Fruit fly (Drosophila melanogaster): ENCODE results near the gene CG12025.

DNA sequence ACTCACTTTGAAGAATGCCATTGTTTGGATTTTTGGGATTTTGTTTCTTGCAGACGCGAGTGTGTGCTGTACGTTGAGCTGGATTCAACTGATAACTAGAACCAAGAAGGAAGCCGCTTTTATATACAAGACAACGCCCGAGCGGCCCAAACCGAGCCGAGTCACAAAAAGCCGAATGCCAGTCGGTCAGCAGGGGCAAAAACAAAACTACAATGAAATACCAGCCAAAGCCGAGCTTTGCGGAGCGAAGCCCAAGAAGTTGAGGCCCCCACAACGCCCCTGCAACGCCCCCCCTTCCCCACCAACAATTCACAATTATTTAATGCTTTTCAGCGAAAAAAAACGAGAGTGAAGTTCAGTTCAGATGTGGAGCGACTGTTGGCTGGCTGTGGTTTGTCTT, 23.2 kb upstream of the CG12025 start, which contains the start of gene Cpr62Bc:
- TF ChIP-seq fru (GFP tag; optimal IDR thresholded peaks at IDR 0.05) (no peak), h (GFP tag; optimal IDR thresholded peaks at IDR 0.05) (no peak), sv (GFP tag; optimal IDR thresholded peaks at IDR 0.05) (no peak), Mio (GFP tag; optimal IDR thresholded peaks at IDR 0.05) (no peak), lola (GFP tag; optimal IDR thresholded peaks at IDR 0.05) (no peak), N (GFP tag; optimal IDR thresholded peaks at IDR 0.05) (no peak), psq (GFP tag; optimal IDR thresholded peaks at IDR 0.05) (no peak), ey (GFP tag; optimal IDR thresholded peaks at IDR 0.05) (no peak), HLH106 (tag; optimal IDR thresholded peaks at IDR 0.05) (no peak), CG9705 (GFP tag; optimal IDR thresholded peaks at IDR 0.05) (no peak), Rel (GFP tag; optimal IDR thresholded peaks at IDR 0.05) (no peak), Rel (tag; optimal IDR thresholded peaks at IDR 0.05) (no peak)

Data from whole organism, wandering third instar larva.